Worm (Caenorhabditis elegans): ENCODE data around the gene C17H12.37.

The C17H12.37 gene

ce11 chrIV:6790438-6791124, 14.3 kb upstream of the C17H12.37 start, which contains the start of the genes C17H12.2 and vha-8 (continued):
- TF ChIP-seq elt-4 (tag; optimal IDR thresholded peaks at IDR 0.05), result no peak
- peak; percentile 25 for TF ChIP-seq T23F11.4 (GFP tag; optimal IDR thresholded peaks at IDR 0.05)
- TF ChIP-seq ttx-3 (tag; optimal IDR thresholded peaks at IDR 0.05), result no peak
- no peak for TF ChIP-seq npax-4 (tag; optimal IDR thresholded peaks at IDR 0.05)
- no peak for TF ChIP-seq fkh-10 (GFP tag; optimal IDR thresholded peaks at IDR 0.05)
- TF ChIP-seq sox-4 (tag; optimal IDR thresholded peaks at IDR 0.05), result no peak
- TF ChIP-seq hlh-13 (GFP tag; optimal IDR thresholded peaks at IDR 0.05), result no peak
- no peak for TF ChIP-seq tbx-7 (tag; optimal IDR thresholded peaks at IDR 0.05)
- TF ChIP-seq unc-55 (GFP tag; optimal IDR thresholded peaks at IDR 0.05), result peak; percentile 67
- TF ChIP-seq ceh-34 (tag; optimal IDR thresholded peaks at IDR 0.05), result peak; percentile 52
- no peak for TF ChIP-seq unc-3 (GFP tag; conservative IDR thresholded peaks at IDR 0.05)
- TF ChIP-seq unc-3 (tag; optimal IDR thresholded peaks at IDR 0.05), result peak; percentile 22
- no peak for TF ChIP-seq lin-11 (tag; optimal IDR thresholded peaks at IDR 0.05)
- TF ChIP-seq zip-5 (tag; optimal IDR thresholded peaks at IDR 0.05), result no peak
- no peak for TF ChIP-seq ceh-9 (tag; optimal IDR thresholded peaks at IDR 0.05)
- no peak for TF ChIP-seq nhr-11 (tag; optimal IDR thresholded peaks at IDR 0.05)
- peak; percentile 10 for TF ChIP-seq ceh-14 (tag; optimal IDR thresholded peaks at IDR 0.05)
- no peak for TF ChIP-seq ceh-22 (tag; optimal IDR thresholded peaks at IDR 0.05)
- peak; percentile 85 for TF ChIP-seq ceh-31 (tag; optimal IDR thresholded peaks at IDR 0.05)
- TF ChIP-seq ceh-48 (tag; optimal IDR thresholded peaks at IDR 0.05), result peak; percentile 62
- no peak for TF ChIP-seq odd-2 (tag; optimal IDR thresholded peaks at IDR 0.05)
- TF ChIP-seq F13H6.1 (tag; optimal IDR thresholded peaks at IDR 0.05), result no peak
- no peak for TF ChIP-seq K02D7.2 (tag; optimal IDR thresholded peaks at IDR 0.05)
- TF ChIP-seq sox-2 (GFP tag; IDR thresholded peaks at IDR 0.05), result no peak
- peak; percentile 44 for TF ChIP-seq ref-2 (tag; optimal IDR thresholded peaks at IDR 0.05)
- TF ChIP-seq dve-1 (tag; optimal IDR thresholded peaks at IDR 0.05), result peak; percentile 75
- peak; percentile 51 for TF ChIP-seq ceh-2 (tag; optimal IDR thresholded peaks at IDR 0.05)
- peak; percentile 59 for TF ChIP-seq hlh-30 (tag; optimal IDR thresholded peaks at IDR 0.05; ENCODE audit: insufficient read depth)
- TF ChIP-seq ceh-6 (GFP tag; optimal IDR thresholded peaks at IDR 0.05), result no peak
- TF ChIP-seq pros-1 (tag; optimal IDR thresholded peaks at IDR 0.05), result no peak
- TF ChIP-seq fkh-6 (tag; optimal IDR thresholded peaks at IDR 0.05), result no peak
- TF ChIP-seq ceh-18 (tag; optimal IDR thresholded peaks at IDR 0.05), result peak; percentile 86
- peak; percentile 8 for TF ChIP-seq che-1 (tag; optimal IDR thresholded peaks at IDR 0.05)
- TF ChIP-seq hlh-6 (tag; optimal IDR thresholded peaks at IDR 0.05), result no peak
- TF ChIP-seq ceh-30 (tag; optimal IDR thresholded peaks at IDR 0.05), result peak; percentile 71
- TF ChIP-seq pax-1 (tag; optimal IDR thresholded peaks at IDR 0.05), result peak; percentile 2
- no peak for TF ChIP-seq eyg-1 (tag; optimal IDR thresholded peaks at IDR 0.05)
- no peak for TF ChIP-seq K09A11.1 (tag; optimal IDR thresholded peaks at IDR 0.05; ENCODE audit: insufficient read depth)
- TF ChIP-seq pha-4 (tag; optimal IDR thresholded peaks at IDR 0.05), result no peak
- TF ChIP-seq fax-1 (tag; optimal IDR thresholded peaks at IDR 0.05), result no peak
- peak; percentile 25 for TF ChIP-seq elt-2 (tag; optimal IDR thresholded peaks at IDR 0.05)
- no peak for TF ChIP-seq hlh-15 (tag; optimal IDR thresholded peaks at IDR 0.05)
- TF ChIP-seq ets-4 (tag; optimal IDR thresholded peaks at IDR 0.05), result peak; percentile 17
- peak; percentile 77 for TF ChIP-seq unc-42 (tag; optimal IDR thresholded peaks at IDR 0.05)
- no peak for TF ChIP-seq ama-1 (optimal IDR thresholded peaks at IDR 0.05)
- TF ChIP-seq pag-3 (tag; optimal IDR thresholded peaks at IDR 0.05; ENCODE audit: borderline replicate concordance), result no peak

Data from whole organism, late embryonic.